Worm (Caenorhabditis elegans): Measurements from ENCODE around the gene crn-5.

Gene crn-5

DNA sequence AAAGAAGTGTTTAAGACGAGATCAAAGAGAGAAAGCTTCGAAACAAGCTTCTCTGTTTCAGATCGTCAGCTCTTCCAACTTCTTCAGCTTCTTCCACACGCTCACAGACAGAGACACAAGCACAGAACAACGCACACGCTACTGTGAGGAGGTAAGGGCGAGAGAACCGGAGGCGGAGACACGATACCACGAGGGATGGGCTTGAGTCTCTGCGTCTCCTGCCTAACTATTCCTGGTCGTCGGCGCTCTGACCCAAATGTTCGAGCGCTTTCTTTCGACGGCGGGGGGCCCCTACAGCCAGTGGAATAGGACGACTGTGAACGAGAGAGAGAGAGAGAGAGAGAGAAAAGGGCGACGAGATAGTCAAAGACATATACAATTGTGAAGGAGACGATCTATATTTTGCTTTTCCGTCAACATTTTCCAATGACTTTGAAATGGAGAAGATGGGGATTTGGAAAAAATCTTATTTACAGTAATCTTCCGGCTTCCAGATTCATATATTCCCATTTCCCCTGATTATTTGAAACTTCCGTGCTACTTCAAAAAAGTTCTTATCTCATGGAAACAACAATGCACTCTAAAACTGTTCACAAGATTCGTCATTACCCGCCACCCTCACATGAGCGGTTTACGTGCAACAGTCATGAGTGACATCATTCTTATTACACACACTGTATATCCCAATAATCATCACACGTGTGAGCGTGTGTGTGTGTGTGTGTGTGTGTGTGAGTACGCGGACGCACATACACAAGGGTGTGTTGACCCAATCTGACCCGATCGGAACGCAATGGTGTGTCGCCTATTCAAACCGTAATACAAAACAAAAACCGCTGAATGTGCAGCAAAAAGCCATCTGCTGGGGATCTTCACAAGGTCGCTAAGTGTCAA is 43.5 kb upstream of the crn-5 start (continued):
- TF ChIP-seq athp-1 (tag; optimal IDR thresholded peaks at IDR 0.05), result peak; percentile 14
- TF ChIP-seq rpc-1 (optimal IDR thresholded peaks at IDR 0.05), result peak; percentile 2
- no peak for TF ChIP-seq rpc-1 (tag; optimal IDR thresholded peaks at IDR 0.05)
- TF ChIP-seq tlf-1 (GFP tag; optimal IDR thresholded peaks at IDR 0.05), result peak; percentile 45
- TF ChIP-seq fkh-3 (tag; optimal IDR thresholded peaks at IDR 0.05), result no peak
- no peak for TF ChIP-seq ztf-18 (tag; optimal IDR thresholded peaks at IDR 0.05)
- TF ChIP-seq akir-1 (GFP tag; optimal IDR thresholded peaks at IDR 0.05), result no peak
- TF ChIP-seq madf-8 (GFP tag; conservative IDR thresholded peaks at IDR 0.05), result no peak
- TF ChIP-seq tbp1 (GFP tag; optimal IDR thresholded peaks at IDR 0.05), result peak; percentile 30
- TF ChIP-seq nfya-2 (GFP tag; IDR thresholded peaks at IDR 0.05), result no peak
- TF ChIP-seq aptf-3 (GFP tag; IDR thresholded peaks at IDR 0.05), result no peak
- TF ChIP-seq tbx-9 (tag; optimal IDR thresholded peaks at IDR 0.05; ENCODE audit: borderline replicate concordance), result no peak
- no peak for TF ChIP-seq nhr-120 (GFP tag; IDR thresholded peaks at IDR 0.05)
- TF ChIP-seq F55B11.4 (tag; optimal IDR thresholded peaks at IDR 0.05; ENCODE audit: borderline replicate concordance, insufficient read depth), result no peak
- TF ChIP-seq sptf-2 (GFP tag; optimal IDR thresholded peaks at IDR 0.05), result no peak
- peak; percentile 33 for TF ChIP-seq nhr-80 (tag; optimal IDR thresholded peaks at IDR 0.05)
- 0 out of 2 replicates have a peak, but pooled peaks have one; percentile 24 for TF ChIP-seq F33H1.4 (GFP tag; IDR thresholded peaks at IDR 0.05)
- TF ChIP-seq attf-3 (GFP tag; conservative IDR thresholded peaks at IDR 0.05), result 0 out of 2 replicates have a peak, but pooled peaks have one; percentile 30
- no peak for TF ChIP-seq repo-1 (tag; optimal IDR thresholded peaks at IDR 0.05)
- no peak for TF ChIP-seq T26A5.8 (tag; optimal IDR thresholded peaks at IDR 0.05)
- peak; percentile 38 for TF ChIP-seq cebp-1 (GFP tag; IDR thresholded peaks at IDR 0.05)
- TF ChIP-seq cebp-1 (tag; optimal IDR thresholded peaks at IDR 0.05), result peak; percentile 83
- peak; percentile 88 for TF ChIP-seq let-526 (GFP tag; IDR thresholded peaks at IDR 0.05)
- no peak for TF ChIP-seq ztf-22 (GFP tag; optimal IDR thresholded peaks at IDR 0.05)
- TF ChIP-seq nfyb-1 (GFP tag; IDR thresholded peaks at IDR 0.05), result peak; percentile 55; the same call in 1 of the 2 replicates
- TF ChIP-seq Y53F4B.3 (GFP tag; IDR thresholded peaks at IDR 0.05), result no peak
- TF ChIP-seq C17E4.6 (GFP tag; IDR thresholded peaks at IDR 0.05), result no peak
- TF ChIP-seq Y56A3A.18 (GFP tag; IDR thresholded peaks at IDR 0.05), result peak; percentile 16; the same call in 1 of the 2 replicates
- TF ChIP-seq hsf-1 (GFP tag; IDR thresholded peaks at IDR 0.05), result peak; percentile 92
- no peak for TF ChIP-seq ceh-91 (GFP tag; IDR thresholded peaks at IDR 0.05)
- TF ChIP-seq lin-40 (tag; optimal IDR thresholded peaks at IDR 0.05), result peak; percentile 72
- TF ChIP-seq egrh-3 (GFP tag; IDR thresholded peaks at IDR 0.05), result peak; percentile 82
- no peak for TF ChIP-seq bed-1 (GFP tag; IDR thresholded peaks at IDR 0.05)
- no peak for TF ChIP-seq F37B4.10 (GFP tag; IDR thresholded peaks at IDR 0.05)
- TF ChIP-seq lsy-27 (tag; optimal IDR thresholded peaks at IDR 0.05; ENCODE audit: borderline replicate concordance, insufficient read depth), result no peak
- no peak for TF ChIP-seq hlh-26 (GFP tag; conservative IDR thresholded peaks at IDR 0.05)
- TF ChIP-seq ceh-40 (GFP tag; IDR thresholded peaks at IDR 0.05), result no peak
- TF ChIP-seq dpl-1 (GFP tag; optimal IDR thresholded peaks at IDR 0.05), result no peak
- peak; percentile 51 for TF ChIP-seq F52B5.7 (tag; optimal IDR thresholded peaks at IDR 0.05)
- TF ChIP-seq ztf-28 (GFP tag; IDR thresholded peaks at IDR 0.05), result 0 out of 2 replicates have a peak, but pooled peaks have one; percentile 17
- no peak for TF ChIP-seq F23B12.7 (tag; optimal IDR thresholded peaks at IDR 0.05; ENCODE audit: insufficient read depth)
- no peak for TF ChIP-seq xnd-1 (tag; optimal IDR thresholded peaks at IDR 0.05)
- TF ChIP-seq egl-44 (GFP tag; IDR thresholded peaks at IDR 0.05), result no peak
- TF ChIP-seq mcd-1 (GFP tag; IDR thresholded peaks at IDR 0.05), result peak; percentile 72
- TF ChIP-seq T07F8.4 (tag; optimal IDR thresholded peaks at IDR 0.05), result no peak
- no peak for TF ChIP-seq nhr-179 (tag; optimal IDR thresholded peaks at IDR 0.05)
- no peak for TF ChIP-seq bed-2 (GFP tag; IDR thresholded peaks at IDR 0.05)
- no peak; the same call in 1 of the 2 replicates for TF ChIP-seq sea-2 (GFP tag; IDR thresholded peaks at IDR 0.05)
